Worm (Caenorhabditis elegans) whole organism, L1 larva: ENCODE results near the gene srh-215.

Experiments
- ama-1 ChIP-seq: fragments of 150-350 bp; optimal IDR thresholded peaks from 2 replicates; lab custom pipeline; 2014
- dpl-1 ChIP-seq, 3 experiments: fragments of 150-350 bp in 2 of 3; sonication (generic microtip) in 1 of 3; optimal IDR thresholded peaks; 2 replicates each; lab custom pipeline; 2014 to 2017; ENCODE audit warnings: missing biosample characterization in 3 of 3, missing genetic modification characterization in 3 of 3, missing genetic modification reagents in 3 of 3
- egl-27 ChIP-seq, 2 experiments: fragments of 150-350 bp in 1 of 2; sonication (generic microtip); optimal IDR thresholded peaks; 3 replicates each; lab custom pipeline; 2017 to 2018; ENCODE audit warnings: missing biosample characterization in 2 of 2, missing genetic modification characterization in 2 of 2, missing genetic modification reagents in 2 of 2
- elt-2 ChIP-seq: sonication (generic microtip); optimal IDR thresholded peaks from 2 replicates; lab custom pipeline; 2016; ENCODE audit warnings: missing genetic modification characterization, mild to moderate bottlenecking, inconsistent platforms, missing compliant biosample characterization, missing genetic modification reagents
- elt-3 ChIP-seq, 6 experiments: fragments of 150-350 bp in 1 of 6; sonication (generic microtip); optimal IDR thresholded peaks; 2 replicates each; lab custom pipeline; 2017 to 2018; ENCODE audit warnings: missing biosample characterization in 6 of 6, missing genetic modification characterization in 6 of 6, inconsistent platforms in 1 of 6
- fkh-10 ChIP-seq: sonication (generic microtip); optimal IDR thresholded peaks from 2 replicates; lab custom pipeline; 2017; ENCODE audit warnings: missing biosample characterization, missing genetic modification reagents, missing genetic modification characterization
- lsy-2 ChIP-seq, 2 experiments: fragments of 150-350 bp; optimal IDR thresholded peaks; 2 replicates each; lab custom pipeline; 2014; ENCODE audit warnings: missing biosample characterization in 2 of 2, missing genetic modification characterization in 2 of 2
- mdl-1 ChIP-seq, 2 experiments: fragments of 150-350 bp; optimal IDR thresholded peaks; 2 replicates each; lab custom pipeline; 2014 to 2017; ENCODE audit warnings: missing biosample characterization in 2 of 2, missing genetic modification characterization in 2 of 2, inconsistent platforms in 1 of 2
- nhr-12 ChIP-seq: sonication (generic microtip); optimal IDR thresholded peaks from 2 replicates; lab custom pipeline; 2017; ENCODE audit warnings: missing biosample characterization, missing genetic modification characterization
- nhr-237 ChIP-seq: fragments of 150-350 bp; optimal IDR thresholded peaks from 2 replicates; lab custom pipeline; 2014; ENCODE audit warnings: missing biosample characterization, missing genetic modification characterization
- pqm-1 ChIP-seq: sonication (generic microtip); optimal IDR thresholded peaks from 3 replicates; lab custom pipeline; 2017; ENCODE audit warnings: missing biosample characterization, missing genetic modification characterization
- sox-4 ChIP-seq: sonication (generic microtip); optimal IDR thresholded peaks from 2 replicates; lab custom pipeline; 2016; ENCODE audit warnings: missing genetic modification characterization, missing compliant biosample characterization
- unc-62 ChIP-seq: fragments of 150-350 bp; optimal IDR thresholded peaks from 2 replicates; lab custom pipeline; 2014; ENCODE audit warnings: missing biosample characterization, missing genetic modification reagents, missing genetic modification characterization
- unc-86 ChIP-seq: sonication (generic microtip); optimal IDR thresholded peaks from 2 replicates; lab custom pipeline; 2016; ENCODE audit warnings: missing genetic modification characterization, missing compliant biosample characterization

ce11 chrV:16821270-16821737, 10.5 kb downstream of the srh-215 start, which contains the start of gene T20B3.14:
- TF ChIP-seq mdl-1 (tag; optimal IDR thresholded peaks at IDR 0.05; lab: Kevin White, UChicago) (no peak), fkh-10 (no peak), egl-27 (tag; optimal IDR thresholded peaks at IDR 0.05; lab: Kevin White, UChicago) (no peak), nhr-12 (no peak), dpl-1 (GFP tag; optimal IDR thresholded peaks at IDR 0.05; lab: Kevin White, UChicago) (no peak), nhr-237 (tag; lab: Kevin White, UChicago) (no peak), elt-3 (tag; optimal IDR thresholded peaks at IDR 0.05; lab: Kevin White, UChicago) (no peak), unc-62 (no peak), elt-2 (tag; lab: Kevin White, UChicago) (no peak), sox-4 (tag; lab: Kevin White, UChicago) (no peak), unc-86 (no peak), pqm-1 (tag; lab: Kevin White, UChicago) (no peak), ama-1 (lab: Kevin White, UChicago) (no peak), lsy-2 (tag; optimal IDR thresholded peaks at IDR 0.05; lab: Kevin White, UChicago) (no peak)
